Worm (Caenorhabditis elegans) whole organism, L2 larva: ENCODE results near the gene Y49E10.30.

Source experiments
- Y55F3AM.14 ChIP-seq: fragments of 200-800 bp; sonication (Bioruptor generic); optimal IDR thresholded peaks from 2 replicates; lab custom pipeline; 2018; ENCODE audit warnings: mild to moderate bottlenecking, missing genetic modification characterization, missing compliant biosample characterization
- snpc-4 ChIP-seq: fragments of 150-350 bp; optimal IDR thresholded peaks from 2 replicates; lab custom pipeline; 2014; ENCODE audit warnings: missing biosample characterization, missing genetic modification characterization
- unc-62 ChIP-seq: fragments of 150-350 bp; optimal IDR thresholded peaks from 2 replicates; lab custom pipeline; 2014; ENCODE audit warnings: missing biosample characterization, missing genetic modification reagents, missing genetic modification characterization
- zag-1 ChIP-seq: fragments of 150-350 bp; optimal IDR thresholded peaks from 2 replicates; lab custom pipeline; 2014; ENCODE audit warnings: missing biosample characterization, missing genetic modification characterization

ce11 chrIII:12366989-12367557, 19.6 kb upstream of the Y49E10.30 start, which contains the start of gene Y75B8A.33:
- TF ChIP-seq Y55F3AM.14 (GFP tag; lab: Kevin White, UChicago) (no peak), snpc-4 (tag; lab: Kevin White, UChicago) (no peak), zag-1 (tag; lab: Kevin White, UChicago) (no peak), unc-62 (no peak)
